Fruit fly (Drosophila melanogaster) whole organism: ENCODE data around the gene cert.
"Not testable (repeated sequence)": the region's sequence is repeated elsewhere in the genome, so short reads cannot be mapped to it uniquely, and the experiment has no call there.

Experiments used
- CG8478 ChIP-seq: fragments of >200 bp; optimal IDR thresholded peaks from 2 replicates; lab custom pipeline; 2018; ENCODE audit warnings: inconsistent platforms
- Dll ChIP-seq: fragments of >200 bp; optimal IDR thresholded peaks from 2 replicates; lab custom pipeline; 2017
- EcR ChIP-seq, 2 experiments: fragments of >200 bp; optimal IDR thresholded peaks; 2 replicates each; lab custom pipeline; 2017; ENCODE audit warnings: missing biosample characterization in 2 of 2, missing genetic modification characterization in 2 of 2, missing genetic modification reagents in 2 of 2
- pan ChIP-seq: fragments of >200 bp; optimal IDR thresholded peaks from 2 replicates; lab custom pipeline; 2017
- psq ChIP-seq: fragments of >200 bp; optimal IDR thresholded peaks from 2 replicates; lab custom pipeline; 2017
- usp ChIP-seq: fragments of >200 bp; optimal IDR thresholded peaks from 2 replicates; lab custom pipeline; 2017; ENCODE audit warnings: missing biosample characterization, missing genetic modification characterization, mixed read lengths

Gene cert

dm6 chr3L:8285773-8286172 lies 3.9 kb downstream of the cert start:
- TF ChIP-seq CG8478 (no peak), psq (lab: Kevin White, UChicago) (no peak), pan (no peak), usp (GFP tag; lab: Kevin White, UChicago) (no peak), EcR (GFP tag; optimal IDR thresholded peaks at IDR 0.05; lab: Kevin White, UChicago) (no peak), Dll (no peak)

dm6 chr3L:8285291-8285690 lies 4.4 kb downstream of the cert start:
- TF ChIP-seq Dll (no peak), pan (no peak), EcR (GFP tag; optimal IDR thresholded peaks at IDR 0.05; lab: Kevin White, UChicago) (no peak), usp (GFP tag; lab: Kevin White, UChicago) (no peak), psq (lab: Kevin White, UChicago) (no peak), CG8478 (no peak)

- TF ChIP-seq pan: no peak
- no peak for TF ChIP-seq CG8478
- TF ChIP-seq EcR (GFP tag; optimal IDR thresholded peaks at IDR 0.05; lab: Kevin White, UChicago): no peak
- TF ChIP-seq usp (GFP tag; lab: Kevin White, UChicago): no peak
Observed at dm6 chr3L:8284651-8285050, 5.0 kb downstream of the cert start.

- no peak for TF ChIP-seq Dll
- no peak for TF ChIP-seq usp (GFP tag; lab: Kevin White, UChicago)
- no peak for TF ChIP-seq CG8478
- TF ChIP-seq pan: no peak
- no peak for TF ChIP-seq psq (lab: Kevin White, UChicago)
- no peak for TF ChIP-seq EcR (GFP tag; optimal IDR thresholded peaks at IDR 0.05; lab: Kevin White, UChicago)
Observed at dm6 chr3L:8240932-8241331, 48.7 kb downstream of the cert start.

dm6 chr3L:8240501-8240900 lies 49.2 kb downstream of the cert start, which contains the start of gene CG7213:
Gene CG7213 (minus strand): TSS chr3L:8240601.
- TF ChIP-seq EcR (GFP tag; optimal IDR thresholded peaks at IDR 0.05; lab: Kevin White, UChicago) (no peak), psq (lab: Kevin White, UChicago) (no peak), Dll (no peak), CG8478 (no peak), usp (GFP tag; lab: Kevin White, UChicago) (no peak), pan (no peak)

dm6 chr3L:8238347-8238746 lies 51.3 kb downstream of the cert start, which contains the start of gene Dscam4:
Gene Dscam4 (plus strand): TSS chr3L:8238647.
- TF ChIP-seq Dll; usp (GFP tag; lab: Kevin White, UChicago); psq (lab: Kevin White, UChicago): not testable (repeated sequence)
